Fruit fly (Drosophila melanogaster): ENCODE data around the gene CG33912.

Gene CG33912

dm6 chr3L:20785742-20786427 is 30.4 kb upstream of the CG33912 start, which contains the start of gene Pcif1 (continued):
- TF ChIP-seq grau (tag; optimal IDR thresholded peaks at IDR 0.05) (peak; percentile 26), CG9797 (GFP tag; optimal IDR thresholded peaks at IDR 0.05) (peak; percentile 52), CG17328 (GFP tag; IDR thresholded peaks at IDR 0.05) (no peak), Doc2 (GFP tag; IDR thresholded peaks at IDR 0.05) (no peak), Neu2 (GFP tag; optimal IDR thresholded peaks at IDR 0.05; ENCODE audit: borderline replicate concordance) (no peak), Six4 (GFP tag; optimal IDR thresholded peaks at IDR 0.05) (no peak), Taf1 (GFP tag; IDR thresholded peaks at IDR 0.05) (no peak), Pdp1 (GFP tag; optimal IDR thresholded peaks at IDR 0.05) (peak in 1 of 2 experiments; percentile 81), nom (GFP tag; optimal IDR thresholded peaks at IDR 0.05) (peak; percentile 39), CG18011 (GFP tag; optimal IDR thresholded peaks at IDR 0.05) (no peak), Fer2 (tag; optimal IDR thresholded peaks at IDR 0.05) (no peak), hth (optimal IDR thresholded peaks at IDR 0.05) (no peak), CG8765 (GFP tag; IDR thresholded peaks at IDR 0.05) (0 out of 2 replicates have a peak, but pooled peaks have one; percentile 9), odd (GFP tag; optimal IDR thresholded peaks at IDR 0.05) (no peak), CG32532 (GFP tag; IDR thresholded peaks at IDR 0.05) (peak; percentile 16; the same call in 1 of the 2 replicates), fu2 (GFP tag; optimal IDR thresholded peaks at IDR 0.05) (no peak), Ssrp (tag; optimal IDR thresholded peaks at IDR 0.05) (no peak), tio (GFP tag; optimal IDR thresholded peaks at IDR 0.05) (no peak), cas (GFP tag; IDR thresholded peaks at IDR 0.05) (0 out of 2 replicates have a peak, but pooled peaks have one; percentile 31), Ptx1 (GFP tag; IDR thresholded peaks at IDR 0.05) (no peak), CG15514 (GFP tag; optimal IDR thresholded peaks at IDR 0.05) (peak; percentile 75), br (optimal IDR thresholded peaks at IDR 0.05) (no peak), Hmx (GFP tag; optimal IDR thresholded peaks at IDR 0.05) (no peak), wor (GFP tag; IDR thresholded peaks at IDR 0.05) (no peak), emc (GFP tag; optimal IDR thresholded peaks at IDR 0.05) (no peak), bigmax (GFP tag; optimal IDR thresholded peaks at IDR 0.05) (peak; percentile 19), Gug (GFP tag; IDR thresholded peaks at IDR 0.05) (peak; percentile 63; the same call in 2 of the 4 replicates), Dfd (GFP tag; optimal IDR thresholded peaks at IDR 0.05) (no peak), CG2120 (GFP tag; optimal IDR thresholded peaks at IDR 0.05) (peak; percentile 36), Elba2 (GFP tag; optimal IDR thresholded peaks at IDR 0.05) (no peak), tna (GFP tag; IDR thresholded peaks at IDR 0.05; ENCODE audit: partially characterized antibody) (peak; percentile 99), CG15011 (GFP tag; optimal IDR thresholded peaks at IDR 0.05) (no peak), dati (GFP tag; IDR thresholded peaks at IDR 0.05) (no peak), Fer3 (tag; optimal IDR thresholded peaks at IDR 0.05) (no peak), Sin3A (optimal IDR thresholded peaks at IDR 0.05) (peak; percentile 46), dmrt11E (tag; optimal IDR thresholded peaks at IDR 0.05) (no peak), CG13287 (GFP tag; IDR thresholded peaks at IDR 0.05; ENCODE audit: partially characterized antibody) (peak; percentile 99), Rfx (GFP tag; IDR thresholded peaks at IDR 0.05) (peak; percentile 54), Poxn (GFP tag; IDR thresholded peaks at IDR 0.05) (no peak), tup (GFP tag; optimal IDR thresholded peaks at IDR 0.05) (no peak), Fer1 (GFP tag; optimal IDR thresholded peaks at IDR 0.05) (no peak), CG2712 (tag; optimal IDR thresholded peaks at IDR 0.05) (peak; percentile 39), E2f2 (GFP tag; IDR thresholded peaks at IDR 0.05) (peak; percentile 69), Xrp1 (GFP tag; IDR thresholded peaks at IDR 0.05) (peak; percentile 18; the same call in 1 of the 2 replicates), Nf-YC (tag; optimal IDR thresholded peaks at IDR 0.05) (peak; percentile 3), CG8924 (tag; optimal IDR thresholded peaks at IDR 0.05) (peak; percentile 22), CG7556 (GFP tag; optimal IDR thresholded peaks at IDR 0.05) (no peak), CG4424 (GFP tag; optimal IDR thresholded peaks at IDR 0.05) (peak; percentile 26), Dip2 (GFP tag; IDR thresholded peaks at IDR 0.05) (no peak), bsh (GFP tag; optimal IDR thresholded peaks at IDR 0.05) (no peak), hb (GFP tag; IDR thresholded peaks at IDR 0.05; ENCODE audit: partially characterized antibody) (peak; percentile 98)

All from whole organism, embryonic.